Worm (Caenorhabditis elegans) whole organism, L2 larva: ENCODE measurements around the gene C46C2.2.

Source experiments
- ceh-82 ChIP-seq: fragments of 150-350 bp; optimal IDR thresholded peaks from 2 replicates; lab custom pipeline; 2014; ENCODE audit warnings: missing biosample characterization, missing genetic modification characterization
- elt-1 ChIP-seq: fragments of 150-350 bp; optimal IDR thresholded peaks from 2 replicates; lab custom pipeline; 2014; ENCODE audit warnings: missing biosample characterization, missing genetic modification characterization
- elt-3 ChIP-seq: sonication (generic microtip); optimal IDR thresholded peaks from 2 replicates; lab custom pipeline; 2017; ENCODE audit warnings: missing biosample characterization, missing genetic modification characterization
- gmeb-1 ChIP-seq: fragments of 150-350 bp; optimal IDR thresholded peaks from 2 replicates; lab custom pipeline; 2014; ENCODE audit warnings: missing biosample characterization, missing genetic modification characterization
- lin-13 ChIP-seq: fragments of 150-350 bp; optimal IDR thresholded peaks from 2 replicates; lab custom pipeline; 2014; ENCODE audit warnings: missing biosample characterization, missing genetic modification reagents, missing genetic modification characterization
- mdl-1 ChIP-seq, 2 experiments: fragments of 150-350 bp in 1 of 2; sonication (generic microtip) in 1 of 2; optimal IDR thresholded peaks; 2 replicates each; lab custom pipeline; 2017; ENCODE audit warnings: missing biosample characterization in 2 of 2, missing genetic modification characterization in 2 of 2
- nhr-12 ChIP-seq: fragments of 150-350 bp; optimal IDR thresholded peaks from 2 replicates; lab custom pipeline; 2014; ENCODE audit warnings: missing biosample characterization, missing genetic modification characterization
- nhr-237 ChIP-seq: fragments of 150-350 bp; optimal IDR thresholded peaks from 2 replicates; lab custom pipeline; 2014; ENCODE audit warnings: missing biosample characterization, missing genetic modification characterization
- unc-62 ChIP-seq: fragments of 150-350 bp; optimal IDR thresholded peaks from 2 replicates; lab custom pipeline; 2014; ENCODE audit warnings: missing biosample characterization, missing genetic modification reagents, missing genetic modification characterization
- zag-1 ChIP-seq: fragments of 150-350 bp; optimal IDR thresholded peaks from 2 replicates; lab custom pipeline; 2014; ENCODE audit warnings: missing biosample characterization, missing genetic modification characterization

DNA sequence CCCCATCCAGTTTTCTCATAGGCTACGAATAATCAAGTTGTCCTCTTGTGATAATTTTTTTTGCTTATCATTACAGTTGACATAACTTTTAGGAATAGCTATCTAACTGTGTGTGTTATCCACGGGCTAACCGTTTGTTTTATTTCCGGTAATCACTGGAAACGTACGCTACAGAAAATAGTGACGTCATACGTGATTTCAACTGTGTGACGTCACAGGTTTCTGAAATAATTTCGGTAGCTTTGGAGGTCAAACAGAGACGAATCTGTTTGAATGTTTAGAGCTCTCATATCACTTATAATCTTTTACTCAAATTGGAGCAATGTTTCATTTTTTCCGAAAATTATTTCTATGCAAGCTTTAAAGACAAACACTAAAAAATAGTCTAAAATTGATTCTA, 39.3 kb downstream of the C46C2.2 start:
- TF ChIP-seq unc-62 (GFP tag; lab: Kevin White, UChicago) (no peak), nhr-237 (tag; lab: Kevin White, UChicago) (no peak), mdl-1 (tag; optimal IDR thresholded peaks at IDR 0.05; lab: Kevin White, UChicago) (no peak), gmeb-1 (no peak), nhr-12 (no peak), zag-1 (tag; lab: Kevin White, UChicago) (no peak), elt-3 (tag; lab: Kevin White, UChicago) (no peak), lin-13 (GFP tag; lab: Kevin White, UChicago) (no peak), ceh-82 (tag; lab: Kevin White, UChicago) (no peak), elt-1 (tag; lab: Kevin White, UChicago) (no peak)
